Worm (Caenorhabditis elegans): ENCODE data around the gene T08D10.5.

DNA sequence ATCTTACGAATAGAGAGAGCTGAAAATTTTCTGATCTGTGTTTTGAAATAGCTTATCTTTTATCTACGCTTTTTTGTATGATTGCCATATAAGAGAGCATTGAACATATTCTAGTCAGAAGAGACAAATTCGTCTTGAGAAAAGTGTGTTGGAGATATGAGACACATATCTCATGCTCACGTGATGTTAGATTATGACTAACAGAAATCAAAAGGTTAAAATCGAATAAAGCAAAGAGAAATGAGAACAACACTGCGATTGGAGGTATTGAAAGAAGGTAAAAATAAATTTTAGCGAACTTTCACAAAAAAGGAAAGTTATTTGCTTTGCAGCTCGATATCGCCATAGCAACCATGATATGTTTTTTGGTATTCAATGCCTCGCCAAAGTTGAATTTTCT is 24.7 kb downstream of the T08D10.5 start, which contains the start of gene nhr-167:
- TF ChIP-seq hmg-20 (GFP tag; IDR thresholded peaks at IDR 0.05) (no peak), lsy-27 (tag; optimal IDR thresholded peaks at IDR 0.05; ENCODE audit: borderline replicate concordance, insufficient read depth) (no peak)
